Fruit fly (Drosophila melanogaster) whole organism, wandering third instar larva: ENCODE measurements around the gene CG13408.

Experiments used
- CG9705 ChIP-seq: fragments of 200-800 bp; sonication (Bioruptor generic); optimal IDR thresholded peaks from 2 replicates; lab custom pipeline; 2018; ENCODE audit warnings: missing biosample characterization, mild to moderate bottlenecking, missing genetic modification characterization
- CrebA ChIP-seq: fragments of 200-800 bp; sonication (Bioruptor generic); optimal IDR thresholded peaks from 2 replicates; lab custom pipeline; 2016; ENCODE audit warnings: missing biosample characterization, mild to moderate bottlenecking, missing genetic modification characterization, borderline replicate concordance

DNA sequence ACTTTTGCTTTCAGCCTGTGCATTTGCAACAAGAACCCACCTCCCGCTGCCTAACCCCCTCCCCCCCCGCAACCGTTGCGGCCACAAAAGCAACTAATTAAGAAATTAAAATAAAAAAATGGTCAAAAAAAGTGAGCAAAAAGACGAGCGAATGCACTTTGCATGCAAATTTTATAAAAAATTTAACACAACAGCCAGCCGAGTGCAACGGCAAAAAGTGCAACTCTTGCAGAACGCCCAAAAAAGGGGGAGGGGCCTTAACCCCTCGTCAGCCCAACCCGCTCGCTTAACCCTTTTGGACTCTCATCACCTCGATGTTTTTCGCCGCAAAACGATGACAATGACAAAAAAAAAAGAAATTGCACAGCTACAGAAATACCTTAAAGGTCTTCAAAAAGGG is 16.7 kb downstream of the CG13408 start:
- no peak for TF ChIP-seq CrebA (GFP tag; lab: Kevin White, UChicago)
- TF ChIP-seq CG9705 (GFP tag; lab: Kevin White, UChicago), result no peak
